Fruit fly (Drosophila melanogaster) whole organism, prepupa: ENCODE data around the gene CG6790.

ENCODE experiments used
- Blimp-1 ChIP-seq: fragments of 200-800 bp; sonication (Bioruptor generic); optimal IDR thresholded peaks from 3 replicates; lab custom pipeline; 2017; ENCODE audit warnings: missing biosample characterization, missing genetic modification characterization, mild to moderate bottlenecking, moderate library complexity, missing genetic modification reagents
- CG10631 ChIP-seq: fragments of 200-800 bp; sonication (Bioruptor generic); optimal IDR thresholded peaks from 2 replicates; lab custom pipeline; 2016; ENCODE audit warnings: missing biosample characterization, missing genetic modification characterization
- CG10669 ChIP-seq: fragments of 200-800 bp; sonication (Bioruptor generic); optimal IDR thresholded peaks from 3 replicates; lab custom pipeline; 2018; ENCODE audit warnings: missing biosample characterization, mild to moderate bottlenecking, missing genetic modification characterization, moderate library complexity
- CG11762 ChIP-seq: fragments of 200-800 bp; sonication (Bioruptor generic); optimal IDR thresholded peaks from 3 replicates; lab custom pipeline; 2016; ENCODE audit warnings: missing biosample characterization, missing genetic modification characterization; ENCODE audit not compliant: insufficient read depth
- CG11902 ChIP-seq: fragments of 200-800 bp; sonication (Bioruptor generic); optimal IDR thresholded peaks from 3 replicates; lab custom pipeline; 2016; ENCODE audit warnings: missing biosample characterization, missing genetic modification characterization
- CG15336 ChIP-seq: fragments of 200-800 bp; sonication (Bioruptor generic); IDR thresholded peaks from 2 replicates; pipeline ENCODE4 v1.3.6; 2022; ENCODE audit warnings: missing biosample characterization, missing genetic modification characterization
- CG1621 ChIP-seq: fragments of 200-800 bp; sonication (Bioruptor generic); optimal IDR thresholded peaks from 3 replicates; lab custom pipeline; 2018; ENCODE audit warnings: missing biosample characterization, mild to moderate bottlenecking, missing genetic modification characterization
- CG16779 ChIP-seq: fragments of 200-800 bp; sonication (Bioruptor generic); optimal IDR thresholded peaks from 3 replicates; lab custom pipeline; 2017; ENCODE audit warnings: missing biosample characterization, mild to moderate bottlenecking, missing genetic modification characterization
- CG32006 ChIP-seq: fragments of 200-800 bp; sonication (Bioruptor generic); optimal IDR thresholded peaks from 3 replicates; lab custom pipeline; 2017; ENCODE audit warnings: missing biosample characterization, mild to moderate bottlenecking, missing genetic modification characterization
- CG34406 ChIP-seq: fragments of 200-800 bp; sonication (Bioruptor generic); optimal IDR thresholded peaks from 3 replicates; lab custom pipeline; 2016; ENCODE audit warnings: missing biosample characterization, missing genetic modification characterization
- CG3919 ChIP-seq: fragments of 200-800 bp; sonication (Bioruptor generic); optimal IDR thresholded peaks from 3 replicates; lab custom pipeline; 2016; ENCODE audit warnings: missing biosample characterization, missing genetic modification characterization
- CG4318 ChIP-seq: fragments of 200-800 bp; sonication (Bioruptor generic); optimal IDR thresholded peaks from 3 replicates; lab custom pipeline; 2017; ENCODE audit warnings: missing biosample characterization, mild to moderate bottlenecking, missing genetic modification characterization
- CG6163 ChIP-seq: fragments of 200-800 bp; sonication (Bioruptor generic); IDR thresholded peaks from 3 replicates; pipeline ENCODE4 v1.3.6; 2022; ENCODE audit warnings: missing biosample characterization, missing genetic modification characterization
- CG6276 ChIP-seq: fragments of 200-800 bp; sonication (Bioruptor generic); optimal IDR thresholded peaks from 2 replicates; lab custom pipeline; 2017; ENCODE audit warnings: missing biosample characterization, mild to moderate bottlenecking, missing genetic modification characterization
- CG6808 ChIP-seq: fragments of 200-800 bp; sonication (Bioruptor generic); optimal IDR thresholded peaks from 3 replicates; lab custom pipeline; 2017; ENCODE audit warnings: missing biosample characterization, missing genetic modification characterization, mild to moderate bottlenecking, moderate library complexity, missing genetic modification reagents
- CG6854 ChIP-seq: fragments of 200-800 bp; sonication (Bioruptor generic); optimal IDR thresholded peaks from 2 replicates; lab custom pipeline; 2017; ENCODE audit warnings: missing biosample characterization, mild to moderate bottlenecking, missing genetic modification characterization
- CG7368 ChIP-seq: fragments of 200-800 bp; sonication (Bioruptor generic); optimal IDR thresholded peaks from 3 replicates; lab custom pipeline; 2016; ENCODE audit warnings: missing biosample characterization, missing genetic modification characterization
- CG8119 ChIP-seq: fragments of 200-800 bp; sonication (Bioruptor generic); IDR thresholded peaks from 3 replicates; pipeline ENCODE4 v1.3.6; 2022; ENCODE audit warnings: missing biosample characterization, missing genetic modification characterization
- CG8319 ChIP-seq: fragments of 200-800 bp; sonication (Bioruptor generic); optimal IDR thresholded peaks from 3 replicates; lab custom pipeline; 2016; ENCODE audit warnings: missing biosample characterization, missing genetic modification characterization
- CG8632 ChIP-seq: fragments of 200-800 bp; sonication (Bioruptor generic); optimal IDR thresholded peaks from 3 replicates; lab custom pipeline; 2016; ENCODE audit warnings: missing biosample characterization, missing genetic modification characterization
- CG9139 ChIP-seq: fragments of 200-800 bp; sonication (Bioruptor generic); optimal IDR thresholded peaks from 3 replicates; lab custom pipeline; 2017; ENCODE audit warnings: missing biosample characterization, mild to moderate bottlenecking, missing genetic modification characterization
- Eip75B ChIP-seq: fragments of 200-800 bp; sonication (Bioruptor generic); optimal IDR thresholded peaks from 3 replicates; lab custom pipeline; 2016; ENCODE audit warnings: missing biosample characterization, missing genetic modification characterization
- Eip93F ChIP-seq: fragments of 200-800 bp; sonication (Bioruptor generic); optimal IDR thresholded peaks from 2 replicates; lab custom pipeline; 2016; ENCODE audit warnings: missing biosample characterization, mild to moderate bottlenecking, missing genetic modification characterization
- Ets21C ChIP-seq: fragments of 200-800 bp; sonication (Bioruptor generic); optimal IDR thresholded peaks from 3 replicates; lab custom pipeline; 2016; ENCODE audit warnings: missing biosample characterization, missing genetic modification characterization
- Ets96B ChIP-seq: fragments of 200-800 bp; optimal IDR thresholded peaks from 2 replicates; lab custom pipeline; 2019; ENCODE audit warnings: missing biosample characterization, mild to moderate bottlenecking, missing genetic modification characterization, moderate library complexity
- Gug ChIP-seq: fragments of 200-800 bp; sonication (Bioruptor generic); IDR thresholded peaks from 2 replicates; pipeline ENCODE4 v1.3.6; 2022; ENCODE audit warnings: missing biosample characterization, missing genetic modification characterization
- Hr38 ChIP-seq: sonication (Bioruptor generic); optimal IDR thresholded peaks from 2 replicates; lab custom pipeline; 2016; ENCODE audit warnings: missing biosample characterization, missing genetic modification characterization
- Hr4 ChIP-seq: fragments of 200-800 bp; sonication (Bioruptor generic); optimal IDR thresholded peaks from 3 replicates; lab custom pipeline; 2016; ENCODE audit warnings: missing biosample characterization, missing genetic modification characterization
- OdsH ChIP-seq: fragments of 200-800 bp; sonication (Bioruptor generic); optimal IDR thresholded peaks from 3 replicates; lab custom pipeline; 2016; ENCODE audit warnings: missing biosample characterization, missing genetic modification characterization
- Smox ChIP-seq: fragments of 200-800 bp; sonication (Bioruptor generic); optimal IDR thresholded peaks from 3 replicates; lab custom pipeline; 2016; ENCODE audit warnings: missing biosample characterization, missing genetic modification characterization
- Sox102F ChIP-seq: fragments of 200-800 bp; sonication (Bioruptor generic); optimal IDR thresholded peaks from 2 replicates; lab custom pipeline; 2016; ENCODE audit warnings: missing biosample characterization, mild to moderate bottlenecking, missing genetic modification characterization
- Sox14 ChIP-seq: fragments of 200-800 bp; sonication (Bioruptor generic); optimal IDR thresholded peaks from 3 replicates; lab custom pipeline; 2016; ENCODE audit warnings: missing biosample characterization, missing genetic modification characterization
- Sox15 ChIP-seq: fragments of 200-800 bp; sonication (Bioruptor generic); optimal IDR thresholded peaks from 3 replicates; lab custom pipeline; 2016; ENCODE audit warnings: missing biosample characterization, missing genetic modification characterization
- achi ChIP-seq: fragments of 200-800 bp; sonication (Bioruptor generic); optimal IDR thresholded peaks from 3 replicates; lab custom pipeline; 2016; ENCODE audit warnings: missing biosample characterization, missing genetic modification characterization
- acj6 ChIP-seq: fragments of 200-800 bp; sonication (Bioruptor generic); optimal IDR thresholded peaks from 3 replicates; lab custom pipeline; 2016; ENCODE audit warnings: missing biosample characterization, missing genetic modification characterization
- cyc ChIP-seq: fragments of 200-800 bp; sonication (Bioruptor generic); optimal IDR thresholded peaks from 3 replicates; lab custom pipeline; 2016; ENCODE audit warnings: missing biosample characterization, missing genetic modification characterization
- dac ChIP-seq: fragments of 200-800 bp; sonication (Bioruptor generic); optimal IDR thresholded peaks from 2 replicates; lab custom pipeline; 2017; ENCODE audit warnings: missing biosample characterization, mild to moderate bottlenecking, missing genetic modification characterization
- dsx ChIP-seq: fragments of 200-800 bp; optimal IDR thresholded peaks from 3 replicates; lab custom pipeline; 2019; ENCODE audit warnings: missing biosample characterization, mild to moderate bottlenecking, missing genetic modification characterization, moderate library complexity; ENCODE audit not compliant: poor library complexity, severe bottlenecking
- eg ChIP-seq: fragments of 200-800 bp; sonication (Bioruptor generic); IDR thresholded peaks from 3 replicates; pipeline ENCODE4 v1.3.6; 2022; ENCODE audit warnings: missing biosample characterization, missing genetic modification characterization
- esn ChIP-seq: fragments of 200-800 bp; sonication (Bioruptor generic); optimal IDR thresholded peaks from 2 replicates; lab custom pipeline; 2016; ENCODE audit warnings: missing biosample characterization, mild to moderate bottlenecking, missing genetic modification characterization, moderate library complexity
- fd59A ChIP-seq: fragments of 200-800 bp; sonication (Bioruptor generic); optimal IDR thresholded peaks from 2 replicates; lab custom pipeline; 2017; ENCODE audit warnings: missing biosample characterization, mild to moderate bottlenecking, missing genetic modification characterization, missing genetic modification reagents
- fkh ChIP-seq: fragments of 200-800 bp; sonication (Bioruptor generic); optimal IDR thresholded peaks from 3 replicates; lab custom pipeline; 2017; ENCODE audit warnings: missing biosample characterization, mild to moderate bottlenecking, missing genetic modification characterization, moderate library complexity
- lz ChIP-seq: fragments of 200-800 bp; sonication (Bioruptor generic); optimal IDR thresholded peaks from 3 replicates; lab custom pipeline; 2016; ENCODE audit warnings: missing biosample characterization, missing genetic modification characterization
- net ChIP-seq: fragments of 200-800 bp; sonication (Bioruptor generic); optimal IDR thresholded peaks from 3 replicates; lab custom pipeline; 2016; ENCODE audit warnings: missing biosample characterization, missing genetic modification characterization
- pdm3 ChIP-seq: fragments of 200-800 bp; sonication (Bioruptor generic); optimal IDR thresholded peaks from 3 replicates; lab custom pipeline; 2016; ENCODE audit warnings: missing biosample characterization, missing genetic modification characterization
- salr ChIP-seq, 2 experiments: fragments of 200-800 bp; sonication (Bioruptor generic); optimal IDR thresholded peaks; 3 replicates each; lab custom pipeline; 2016 to 2018; ENCODE audit warnings: missing biosample characterization in 2 of 2, missing genetic modification characterization in 2 of 2, mild to moderate bottlenecking in 1 of 2
- spab ChIP-seq: fragments of 200-800 bp; sonication (Bioruptor generic); optimal IDR thresholded peaks from 2 replicates; lab custom pipeline; 2017; ENCODE audit warnings: missing biosample characterization, mild to moderate bottlenecking, missing genetic modification characterization, missing genetic modification reagents
- ss ChIP-seq, 2 experiments: fragments of 200-800 bp; sonication (Bioruptor generic); optimal IDR thresholded peaks; 2 replicates in 1 of 2; 3 replicates in 1 of 2; lab custom pipeline; 2017 to 2018; ENCODE audit warnings: mild to moderate bottlenecking in 2 of 2, missing biosample characterization in 2 of 2, missing genetic modification characterization in 2 of 2, moderate library complexity in 1 of 2
- topi ChIP-seq: fragments of 200-800 bp; sonication (Bioruptor generic); optimal IDR thresholded peaks from 3 replicates; lab custom pipeline; 2016; ENCODE audit warnings: missing biosample characterization, missing genetic modification characterization
- vri ChIP-seq: fragments of 200-800 bp; sonication (Bioruptor generic); optimal IDR thresholded peaks from 3 replicates; lab custom pipeline; 2016; ENCODE audit warnings: missing biosample characterization, mild to moderate bottlenecking, missing genetic modification characterization

The CG6790 gene

dm6 chr3R:11562326-11563109 lies 16.0 kb downstream of the CG6790 start:
- TF ChIP-seq eg (GFP tag; lab: Robert Waterston, UW) (peak; percentile 97), CG34406 (peak; percentile 92), fd59A (peak; percentile 83), acj6 (GFP tag; lab: Kevin White, UChicago) (peak; percentile 95), CG1621 (tag; lab: Kevin White, UChicago) (peak; percentile 90), OdsH (peak; percentile 94), CG16779 (tag; lab: Kevin White, UChicago) (peak; percentile 91), CG8119 (GFP tag; lab: Robert Waterston, UW) (peak; percentile 87), cyc (GFP tag; lab: Kevin White, UChicago) (peak; percentile 98), Sox14 (GFP tag; lab: Kevin White, UChicago) (peak; percentile 95), CG11762 (GFP tag; lab: Kevin White, UChicago) (peak; percentile 98), Ets96B (tag; lab: Kevin White, UChicago) (peak; percentile 94), ss (GFP tag; optimal IDR thresholded peaks at IDR 0.05; lab: Kevin White, UChicago) (peak; percentile 91 to 94), dsx (GFP tag; lab: Kevin White, UChicago) (peak; percentile 94), pdm3 (peak; percentile 95), achi (GFP tag; lab: Kevin White, UChicago) (peak; percentile 90), Ets21C (GFP tag; lab: Kevin White, UChicago) (peak; percentile 92), salr (GFP tag; optimal IDR thresholded peaks at IDR 0.05; lab: Kevin White, UChicago) (peak; percentile 80 to 88), net (GFP tag; lab: Kevin White, UChicago) (peak; percentile 93), topi (peak; percentile 96), spab (GFP tag; lab: Kevin White, UChicago) (peak; percentile 92), esn (peak; percentile 96), Smox (GFP tag; lab: Kevin White, UChicago) (peak; percentile 95), lz (GFP tag; lab: Kevin White, UChicago) (peak; percentile 95), dac (GFP tag; lab: Kevin White, UChicago) (peak; percentile 74), Hr38 (GFP tag; lab: Kevin White, UChicago) (no peak), Gug (peak; percentile 92), CG9139 (peak; percentile 83), Hr4 (GFP tag; lab: Kevin White, UChicago) (peak; percentile 92), CG10669 (GFP tag; lab: Kevin White, UChicago) (peak; percentile 94), CG32006 (GFP tag; lab: Kevin White, UChicago) (peak; percentile 94), CG3919 (GFP tag; lab: Kevin White, UChicago) (peak; percentile 97), Eip75B (GFP tag; lab: Kevin White, UChicago) (peak; percentile 98), CG6808 (GFP tag; lab: Kevin White, UChicago) (peak; percentile 96), CG8632 (GFP tag; lab: Kevin White, UChicago) (peak; percentile 90), Eip93F (GFP tag; lab: Kevin White, UChicago) (peak; percentile 86), fkh (peak; percentile 95), CG6276 (GFP tag; lab: Kevin White, UChicago) (peak; percentile 90), CG10631 (peak; percentile 89), Sox102F (GFP tag; lab: Kevin White, UChicago) (peak; percentile 96), CG6854 (GFP tag; lab: Kevin White, UChicago) (peak; percentile 91), CG7368 (GFP tag; lab: Kevin White, UChicago) (peak; percentile 95), CG11902 (GFP tag; lab: Kevin White, UChicago) (peak; percentile 95), CG6163 (peak; percentile 98), CG4318 (GFP tag; lab: Kevin White, UChicago) (peak; percentile 87), CG8319 (GFP tag; lab: Kevin White, UChicago) (peak; percentile 95), CG15336 (peak; percentile 87), vri (GFP tag; lab: Kevin White, UChicago) (peak; percentile 100), Sox15 (GFP tag; lab: Kevin White, UChicago) (peak; percentile 89), Blimp-1 (GFP tag; lab: Kevin White, UChicago) (peak; percentile 96)
